Fruit fly (Drosophila melanogaster) whole organism, adult: ENCODE measurements around the gene Rim2.

Source experiments
- CG11617 ChIP-seq: fragments of 200-800 bp; sonication (Bioruptor generic); optimal IDR thresholded peaks from 2 replicates; lab custom pipeline; 2017; ENCODE audit warnings: mild to moderate bottlenecking, missing biosample characterization, missing genetic modification reagents, missing genetic modification characterization
- CG12768 ChIP-seq: fragments of 200-800 bp; sonication (Bioruptor generic); optimal IDR thresholded peaks from 2 replicates; lab custom pipeline; 2017; ENCODE audit warnings: missing biosample characterization, missing genetic modification characterization, mild to moderate bottlenecking, moderate library complexity, missing genetic modification reagents
- CG14711 ChIP-seq: fragments of 200-800 bp; sonication (Bioruptor generic); optimal IDR thresholded peaks from 2 replicates; lab custom pipeline; 2018; ENCODE audit warnings: missing biosample characterization, mild to moderate bottlenecking, missing genetic modification characterization, moderate library complexity
- CG1620 ChIP-seq: fragments of 200-800 bp; sonication (Bioruptor generic); optimal IDR thresholded peaks from 2 replicates; lab custom pipeline; 2016; ENCODE audit warnings: missing biosample characterization, missing genetic modification characterization
- CG33017 ChIP-seq: fragments of 200-800 bp; sonication (Bioruptor generic); optimal IDR thresholded peaks from 2 replicates; lab custom pipeline; 2018; ENCODE audit warnings: missing biosample characterization, mild to moderate bottlenecking, missing genetic modification characterization, moderate library complexity
- CG5204 ChIP-seq: fragments of 200-800 bp; sonication (Bioruptor generic); optimal IDR thresholded peaks from 2 replicates; lab custom pipeline; 2016; ENCODE audit warnings: missing biosample characterization, missing genetic modification characterization
- CG7045 ChIP-seq: fragments of 200-800 bp; sonication (Bioruptor generic); optimal IDR thresholded peaks from 2 replicates; lab custom pipeline; 2017; ENCODE audit warnings: missing biosample characterization, mild to moderate bottlenecking, missing genetic modification characterization
- CG7101 ChIP-seq: fragments of 200-800 bp; sonication (Bioruptor generic); optimal IDR thresholded peaks from 2 replicates; lab custom pipeline; 2018; ENCODE audit warnings: missing biosample characterization, mild to moderate bottlenecking, missing genetic modification characterization, moderate library complexity
- Clk ChIP-seq: fragments of 200-800 bp; sonication (Bioruptor generic); optimal IDR thresholded peaks from 2 replicates; lab custom pipeline; 2017; ENCODE audit warnings: missing biosample characterization, missing genetic modification characterization
- Crg-1 ChIP-seq: fragments of 200-800 bp; sonication (Bioruptor generic); optimal IDR thresholded peaks from 2 replicates; lab custom pipeline; 2016; ENCODE audit warnings: missing biosample characterization, missing genetic modification characterization
- Hr96 ChIP-seq: fragments of 200-800 bp; sonication (Bioruptor generic); optimal IDR thresholded peaks from 2 replicates; lab custom pipeline; 2016; ENCODE audit warnings: missing biosample characterization, missing genetic modification characterization
- Mnt ChIP-seq: fragments of 200-800 bp; sonication (Bioruptor generic); optimal IDR thresholded peaks from 2 replicates; lab custom pipeline; 2016; ENCODE audit warnings: missing biosample characterization, mild to moderate bottlenecking, missing genetic modification characterization
- bab1 ChIP-seq: fragments of 200-800 bp; sonication (Bioruptor generic); optimal IDR thresholded peaks from 3 replicates; lab custom pipeline; 2019; ENCODE audit warnings: missing biosample characterization, mild to moderate bottlenecking, missing genetic modification characterization, moderate library complexity
- cic ChIP-seq: fragments of 200-800 bp; sonication (Bioruptor generic); optimal IDR thresholded peaks from 2 replicates; lab custom pipeline; 2017; ENCODE audit warnings: missing biosample characterization, mild to moderate bottlenecking, missing genetic modification characterization, moderate library complexity
- cnc ChIP-seq, 2 experiments: fragments of >200 bp; optimal IDR thresholded peaks; 2 replicates each; lab custom pipeline; 2017
- kay ChIP-seq: fragments of 200-800 bp; sonication (Bioruptor generic); peaks from one replicate; lab custom pipeline; 2016; ENCODE audit warnings: missing biosample characterization, missing genetic modification characterization, borderline replicate concordance
- ovo ChIP-seq: fragments of 200-800 bp; sonication (Bioruptor generic); optimal IDR thresholded peaks from 2 replicates; lab custom pipeline; 2016; ENCODE audit warnings: missing biosample characterization, missing genetic modification characterization
- pad ChIP-seq: fragments of 200-800 bp; sonication (Bioruptor generic); optimal IDR thresholded peaks from 3 replicates; lab custom pipeline; 2017; ENCODE audit warnings: missing biosample characterization, missing genetic modification characterization, mild to moderate bottlenecking, moderate library complexity, missing genetic modification reagents
- tj ChIP-seq: fragments of 200-800 bp; sonication (Bioruptor generic); optimal IDR thresholded peaks from 3 replicates; lab custom pipeline; 2017; ENCODE audit warnings: missing biosample characterization, mild to moderate bottlenecking, missing genetic modification characterization, moderate library complexity
- toe ChIP-seq: fragments of 200-800 bp; sonication (Bioruptor generic); optimal IDR thresholded peaks from 2 replicates; lab custom pipeline; 2016; ENCODE audit warnings: missing biosample characterization, missing genetic modification characterization

Gene Rim2

DNA sequence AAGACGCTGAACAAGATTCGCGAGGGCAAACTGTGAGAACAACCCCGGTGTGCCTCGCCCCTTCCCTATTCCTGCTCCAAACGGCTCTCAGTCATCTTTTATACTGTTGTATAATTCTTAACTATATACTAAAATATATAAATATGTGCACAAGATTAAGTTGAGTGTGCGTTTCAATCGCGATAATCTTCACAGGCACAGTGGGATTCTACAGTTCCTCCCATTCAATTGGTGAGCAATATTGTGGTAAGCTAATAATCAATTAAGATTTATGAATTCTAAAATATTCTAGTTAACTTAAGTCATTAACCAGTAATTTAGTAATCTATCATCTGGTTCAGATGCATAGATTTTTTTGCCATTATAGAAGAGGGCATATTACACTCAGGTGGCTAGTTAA is 6.7 kb upstream of the Rim2 start:
- peak; percentile 64 for TF ChIP-seq CG33017 (tag; lab: Kevin White, UChicago)
- TF ChIP-seq toe (GFP tag; lab: Kevin White, UChicago): no peak
- no peak for TF ChIP-seq tj (GFP tag; lab: Kevin White, UChicago)
- TF ChIP-seq cnc (optimal IDR thresholded peaks at IDR 0.05; lab: Kevin White, UChicago): no peak
- no peak for TF ChIP-seq kay (GFP tag; lab: Kevin White, UChicago)
- no peak for TF ChIP-seq CG12768 (GFP tag; lab: Kevin White, UChicago)
- TF ChIP-seq CG14711 (tag; lab: Kevin White, UChicago): no peak
- no peak for TF ChIP-seq Clk (GFP tag; lab: Kevin White, UChicago)
- TF ChIP-seq CG7045: peak; percentile 43
- no peak for TF ChIP-seq pad (GFP tag; lab: Kevin White, UChicago)
- peak; percentile 5 for TF ChIP-seq CG7101
- no peak for TF ChIP-seq bab1 (GFP tag; lab: Kevin White, UChicago)
- no peak for TF ChIP-seq Hr96 (GFP tag; lab: Kevin White, UChicago)
- TF ChIP-seq Mnt (GFP tag; lab: Kevin White, UChicago): peak; percentile 58
- no peak for TF ChIP-seq CG5204 (GFP tag; lab: Kevin White, UChicago)
- TF ChIP-seq CG11617 (GFP tag; lab: Kevin White, UChicago): peak; percentile 53
- TF ChIP-seq cic: peak; percentile 89
- no peak for TF ChIP-seq Crg-1 (GFP tag; lab: Kevin White, UChicago)
- no peak for TF ChIP-seq CG1620
- TF ChIP-seq ovo: no peak

DNA sequence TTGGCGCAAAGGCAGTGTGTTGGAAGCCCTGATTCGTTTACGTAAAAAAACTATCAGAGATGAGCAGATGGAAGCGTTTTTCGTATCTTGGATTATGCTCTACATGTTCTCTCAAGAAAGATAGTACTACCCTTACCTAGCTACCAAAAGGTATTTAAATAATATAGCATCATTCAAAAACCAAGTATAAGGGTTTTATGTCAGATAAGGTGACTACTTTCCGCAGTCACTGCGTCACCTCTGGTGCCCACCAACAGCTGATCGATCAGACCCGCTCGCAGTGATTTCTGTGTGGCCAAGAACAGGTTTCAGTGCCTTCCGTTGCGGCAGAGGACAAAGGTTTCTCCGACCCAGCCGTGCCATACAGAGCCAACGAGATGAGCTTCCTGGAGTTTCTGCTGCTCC is 5.4 kb upstream of the Rim2 start, which contains the start of the genes Eno and CG31937:
Gene Eno (minus strand): TSS at position 30 of the 405 bp plus-strand sequence.
Gene CG31937 (plus strand): TSS at position 281 of the 405 bp plus-strand sequence.
- no peak for TF ChIP-seq ovo
- TF ChIP-seq Mnt (GFP tag; lab: Kevin White, UChicago): peak; percentile 80
- TF ChIP-seq CG12768 (GFP tag; lab: Kevin White, UChicago): peak; percentile 57
- peak; percentile 35 for TF ChIP-seq tj (GFP tag; lab: Kevin White, UChicago)
- TF ChIP-seq CG1620: peak; percentile 81
- TF ChIP-seq pad (GFP tag; lab: Kevin White, UChicago): peak; percentile 23
- no peak for TF ChIP-seq cnc (optimal IDR thresholded peaks at IDR 0.05; lab: Kevin White, UChicago)
- TF ChIP-seq CG7101: peak; percentile 81
- peak; percentile 72 for TF ChIP-seq CG11617 (GFP tag; lab: Kevin White, UChicago)
- TF ChIP-seq kay (GFP tag; lab: Kevin White, UChicago): no peak
- peak; percentile 46 for TF ChIP-seq CG7045
- TF ChIP-seq CG14711 (tag; lab: Kevin White, UChicago): peak; percentile 30
- TF ChIP-seq toe (GFP tag; lab: Kevin White, UChicago): peak; percentile 83
- peak; percentile 74 for TF ChIP-seq CG33017 (tag; lab: Kevin White, UChicago)
- TF ChIP-seq CG5204 (GFP tag; lab: Kevin White, UChicago): peak; percentile 77
- TF ChIP-seq bab1 (GFP tag; lab: Kevin White, UChicago): peak; percentile 77
- TF ChIP-seq Hr96 (GFP tag; lab: Kevin White, UChicago): peak; percentile 59
- TF ChIP-seq Clk (GFP tag; lab: Kevin White, UChicago): peak; percentile 34
- peak; percentile 83 for TF ChIP-seq Crg-1 (GFP tag; lab: Kevin White, UChicago)
- TF ChIP-seq cic: peak; percentile 52

DNA sequence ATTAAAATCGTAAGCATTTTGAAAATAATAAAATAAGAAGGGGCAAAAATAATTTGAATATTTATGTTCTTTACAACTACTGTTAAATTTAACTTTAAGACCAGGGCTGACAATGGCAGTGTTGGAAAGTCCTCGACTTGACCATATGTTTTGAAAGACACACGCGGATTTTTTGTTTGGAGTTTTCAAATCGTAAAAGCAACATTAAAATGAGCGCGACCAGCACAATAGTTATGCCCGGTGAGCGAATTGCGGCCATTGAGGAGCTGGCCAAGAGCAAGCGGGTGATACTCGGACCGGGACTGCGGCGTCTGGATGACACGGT is 4.4 kb upstream of the Rim2 start, which contains the start of gene Rrp40:
Gene Rrp40 (plus strand): TSS at position 113 of the 325 bp plus-strand sequence.
- TF ChIP-seq CG7101 (no peak), pad (GFP tag; lab: Kevin White, UChicago) (peak; percentile 0), toe (GFP tag; lab: Kevin White, UChicago) (no peak), Hr96 (GFP tag; lab: Kevin White, UChicago) (no peak), CG33017 (tag; lab: Kevin White, UChicago) (peak; percentile 47), cnc (optimal IDR thresholded peaks at IDR 0.05; lab: Kevin White, UChicago) (no peak), CG14711 (tag; lab: Kevin White, UChicago) (peak; percentile 0), bab1 (GFP tag; lab: Kevin White, UChicago) (no peak), cic (no peak), Clk (GFP tag; lab: Kevin White, UChicago) (no peak), kay (GFP tag; lab: Kevin White, UChicago) (peak; percentile 25), ovo (no peak), CG11617 (GFP tag; lab: Kevin White, UChicago) (no peak), CG12768 (GFP tag; lab: Kevin White, UChicago) (no peak), CG1620 (no peak), CG5204 (GFP tag; lab: Kevin White, UChicago) (no peak), tj (GFP tag; lab: Kevin White, UChicago) (no peak), Crg-1 (GFP tag; lab: Kevin White, UChicago) (no peak), Mnt (GFP tag; lab: Kevin White, UChicago) (peak; percentile 47), CG7045 (no peak)

DNA sequence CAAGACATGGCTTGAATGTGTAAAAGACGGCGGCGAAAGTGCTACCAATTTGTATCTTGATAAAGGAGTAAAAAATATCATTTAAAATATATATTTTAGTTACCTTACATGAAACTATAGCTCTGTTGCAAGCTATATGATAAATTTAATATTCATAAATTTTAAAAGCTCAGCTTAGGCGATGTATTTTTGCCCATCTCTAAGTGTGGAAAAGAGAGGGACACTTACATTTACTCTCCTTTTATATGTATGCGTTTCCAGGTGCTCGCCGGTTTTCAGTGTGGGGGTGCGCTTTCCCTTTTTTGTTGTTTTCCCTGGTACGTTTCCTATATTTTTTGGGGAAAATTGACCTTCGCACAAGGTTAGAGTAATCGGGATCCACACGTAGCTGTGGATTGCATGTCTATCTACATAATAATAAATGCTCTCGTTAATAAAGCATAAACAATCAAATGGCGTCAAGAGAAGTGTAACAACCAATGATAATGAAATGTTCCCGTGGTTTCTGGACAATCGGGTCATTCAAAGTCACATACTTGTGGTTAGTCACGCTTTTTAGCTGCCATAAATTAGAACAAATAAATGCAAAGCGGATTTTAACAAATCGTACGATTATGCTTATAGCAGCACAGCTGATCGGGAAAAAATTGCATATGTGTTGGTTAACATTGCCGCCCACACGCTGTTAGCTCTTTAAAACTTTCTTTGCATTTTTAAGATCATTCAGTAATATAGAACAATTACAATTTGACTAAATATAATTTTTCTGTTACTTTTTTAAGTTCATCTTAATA is 3.8 kb upstream of the Rim2 start:
- TF ChIP-seq tj (GFP tag; lab: Kevin White, UChicago): peak; percentile 95
- TF ChIP-seq Crg-1 (GFP tag; lab: Kevin White, UChicago): peak; percentile 98
- TF ChIP-seq CG12768 (GFP tag; lab: Kevin White, UChicago): peak; percentile 99
- TF ChIP-seq bab1 (GFP tag; lab: Kevin White, UChicago): peak; percentile 99
- peak; percentile 98 for TF ChIP-seq Clk (GFP tag; lab: Kevin White, UChicago)
- TF ChIP-seq CG1620: peak; percentile 94
- peak; percentile 97 for TF ChIP-seq Mnt (GFP tag; lab: Kevin White, UChicago)
- TF ChIP-seq CG7101: peak; percentile 99
- TF ChIP-seq cic: peak; percentile 97
- peak; percentile 90 for TF ChIP-seq CG14711 (tag; lab: Kevin White, UChicago)
- TF ChIP-seq cnc (optimal IDR thresholded peaks at IDR 0.05; lab: Kevin White, UChicago): no peak
- peak; percentile 100 for TF ChIP-seq CG11617 (GFP tag; lab: Kevin White, UChicago)
- TF ChIP-seq ovo: peak; percentile 99
- peak; percentile 45 for TF ChIP-seq pad (GFP tag; lab: Kevin White, UChicago)
- TF ChIP-seq CG33017 (tag; lab: Kevin White, UChicago): peak; percentile 99
- peak; percentile 99 for TF ChIP-seq kay (GFP tag; lab: Kevin White, UChicago)
- peak; percentile 99 for TF ChIP-seq CG5204 (GFP tag; lab: Kevin White, UChicago)
- peak; percentile 96 for TF ChIP-seq Hr96 (GFP tag; lab: Kevin White, UChicago)
- TF ChIP-seq CG7045: peak; percentile 99
- TF ChIP-seq toe (GFP tag; lab: Kevin White, UChicago): peak; percentile 98
